Fruit fly (Drosophila melanogaster) whole organism, wandering third instar larva: ENCODE results near the gene CG13926.

Source experiments
- Abd-B ChIP-seq: fragments of >200 bp; optimal IDR thresholded peaks from 2 replicates; lab custom pipeline; 2017; ENCODE audit warnings: missing biosample characterization, missing genetic modification characterization
- CG32264 ChIP-seq: fragments of 200-800 bp; sonication (Bioruptor generic); optimal IDR thresholded peaks from 2 replicates; lab custom pipeline; 2016; ENCODE audit warnings: missing biosample characterization, missing genetic modification characterization
- CG9705 ChIP-seq: fragments of 200-800 bp; sonication (Bioruptor generic); optimal IDR thresholded peaks from 2 replicates; lab custom pipeline; 2018; ENCODE audit warnings: missing biosample characterization, mild to moderate bottlenecking, missing genetic modification characterization
- CrebA ChIP-seq: fragments of 200-800 bp; sonication (Bioruptor generic); optimal IDR thresholded peaks from 2 replicates; lab custom pipeline; 2016; ENCODE audit warnings: missing biosample characterization, mild to moderate bottlenecking, missing genetic modification characterization, borderline replicate concordance
- Dfd ChIP-seq: fragments of >200 bp; optimal IDR thresholded peaks from 2 replicates; lab custom pipeline; 2017; ENCODE audit warnings: missing biosample characterization, missing genetic modification characterization
- Dif ChIP-seq: fragments of 200-275, 200-300 bp; sonication (Bioruptor generic); optimal IDR thresholded peaks from 2 replicates; lab custom pipeline; 2018; ENCODE audit warnings: missing biosample characterization, missing genetic modification characterization; ENCODE audit not compliant: partially characterized antibody
- GATAd ChIP-seq: sonication (Bioruptor generic); optimal IDR thresholded peaks from 2 replicates; lab custom pipeline; 2016; ENCODE audit warnings: missing biosample characterization, missing genetic modification characterization
- HLH106 ChIP-seq: fragments of 200-800 bp; optimal IDR thresholded peaks from 3 replicates; lab custom pipeline; 2019; ENCODE audit warnings: missing biosample characterization, mild to moderate bottlenecking, missing genetic modification characterization, moderate library complexity
- Hr83 ChIP-seq: fragments of 200-300 bp; sonication (Bioruptor generic); optimal IDR thresholded peaks from 2 replicates; lab custom pipeline; 2016; ENCODE audit warnings: missing biosample characterization, mild to moderate bottlenecking, missing genetic modification characterization, moderate library complexity; ENCODE audit not compliant: poor library complexity, severe bottlenecking
- Jra ChIP-seq: sonication (Bioruptor generic); optimal IDR thresholded peaks from 2 replicates; lab custom pipeline; 2016; ENCODE audit warnings: missing biosample characterization, missing genetic modification characterization
- Mio ChIP-seq: sonication (Bioruptor generic); optimal IDR thresholded peaks from 2 replicates; lab custom pipeline; 2016; ENCODE audit warnings: missing biosample characterization, missing genetic modification characterization
- Myc ChIP-seq: fragments of >200 bp; optimal IDR thresholded peaks from 2 replicates; lab custom pipeline; 2017
- N ChIP-seq: fragments of >200 bp; optimal IDR thresholded peaks from 2 replicates; lab custom pipeline; 2018; ENCODE audit warnings: missing biosample characterization, missing external identifiers, missing genetic modification characterization
- OdsH ChIP-seq: fragments of 200-800 bp; sonication (Bioruptor generic); optimal IDR thresholded peaks from 2 replicates; lab custom pipeline; 2016; ENCODE audit warnings: missing biosample characterization, mild to moderate bottlenecking, missing genetic modification characterization
- Rel ChIP-seq, 2 experiments: fragments of 200-800 bp; sonication (Bioruptor generic) in 1 of 2; optimal IDR thresholded peaks; 2 replicates in 1 of 2; 3 replicates in 1 of 2; lab custom pipeline; 2016 to 2019; ENCODE audit warnings: mild to moderate bottlenecking in 2 of 2, missing biosample characterization in 2 of 2, missing genetic modification characterization in 2 of 2, moderate library complexity in 1 of 2
- Sp1 ChIP-seq: fragments of 200-800 bp; sonication (Bioruptor generic); optimal IDR thresholded peaks from 3 replicates; lab custom pipeline; 2019; ENCODE audit warnings: missing biosample characterization, mild to moderate bottlenecking, missing genetic modification characterization, moderate library complexity
- Vsx2 ChIP-seq: fragments of 200-300, 225-300 bp; sonication (Bioruptor generic); optimal IDR thresholded peaks from 2 replicates; lab custom pipeline; 2018; ENCODE audit warnings: missing biosample characterization, missing genetic modification characterization; ENCODE audit not compliant: partially characterized antibody
- br ChIP-seq: fragments of 200-800 bp; sonication (Bioruptor generic); optimal IDR thresholded peaks from 2 replicates; lab custom pipeline; 2016; ENCODE audit warnings: missing biosample characterization, missing genetic modification characterization
- dmrt93B ChIP-seq: fragments of 200-800 bp; sonication (Bioruptor generic); optimal IDR thresholded peaks from 2 replicates; lab custom pipeline; 2018; ENCODE audit warnings: missing biosample characterization, mild to moderate bottlenecking, missing genetic modification characterization
- dsf ChIP-seq: sonication (Bioruptor generic); optimal IDR thresholded peaks from 2 replicates; lab custom pipeline; 2016; ENCODE audit warnings: missing biosample characterization, missing genetic modification characterization, borderline replicate concordance
- ey ChIP-seq: fragments of 200-800 bp; sonication (Bioruptor generic); optimal IDR thresholded peaks from 2 replicates; lab custom pipeline; 2016; ENCODE audit warnings: missing biosample characterization, missing genetic modification characterization
- foxo ChIP-seq, 2 experiments: fragments of 200-800 bp; sonication (Bioruptor generic); optimal IDR thresholded peaks; 2 replicates in 1 of 2; 3 replicates in 1 of 2; lab custom pipeline; 2016 to 2017; ENCODE audit warnings: missing biosample characterization in 2 of 2, missing genetic modification characterization in 2 of 2
- fru ChIP-seq: fragments of 200-800 bp; sonication (Bioruptor generic); optimal IDR thresholded peaks from 3 replicates; lab custom pipeline; 2016; ENCODE audit warnings: missing biosample characterization, mild to moderate bottlenecking, missing genetic modification characterization
- h ChIP-seq: fragments of 200-800 bp; sonication (Bioruptor generic); optimal IDR thresholded peaks from 3 replicates; lab custom pipeline; 2016; ENCODE audit warnings: missing biosample characterization, mild to moderate bottlenecking, missing genetic modification characterization
- jim ChIP-seq: fragments of 175-275, 200-325 bp; sonication (Bioruptor generic); optimal IDR thresholded peaks from 2 replicates; lab custom pipeline; 2016; ENCODE audit warnings: missing biosample characterization, mild to moderate bottlenecking, missing genetic modification characterization
- lola ChIP-seq: fragments of >200 bp; optimal IDR thresholded peaks from 2 replicates; lab custom pipeline; 2017; ENCODE audit warnings: missing biosample characterization, missing genetic modification characterization
- pan ChIP-seq: fragments of >200 bp; optimal IDR thresholded peaks from 2 replicates; lab custom pipeline; 2017
- psq ChIP-seq: fragments of 200-800 bp; sonication (Bioruptor generic); optimal IDR thresholded peaks from 3 replicates; lab custom pipeline; 2017; ENCODE audit warnings: missing biosample characterization, mild to moderate bottlenecking, missing genetic modification characterization, moderate library complexity
- rgr ChIP-seq: fragments of 200-800 bp; sonication (Bioruptor generic); optimal IDR thresholded peaks from 3 replicates; lab custom pipeline; 2016; ENCODE audit warnings: missing biosample characterization, mild to moderate bottlenecking, missing genetic modification characterization
- sv ChIP-seq: fragments of 200-800 bp; sonication (Bioruptor generic); optimal IDR thresholded peaks from 3 replicates; lab custom pipeline; 2016; ENCODE audit warnings: missing biosample characterization, missing genetic modification characterization
- usp ChIP-seq: fragments of >200 bp; optimal IDR thresholded peaks from 2 replicates; lab custom pipeline; 2017; ENCODE audit warnings: missing biosample characterization, missing genetic modification characterization
- woc ChIP-seq: sonication (Bioruptor generic); optimal IDR thresholded peaks from 2 replicates; lab custom pipeline; 2016; ENCODE audit warnings: missing biosample characterization, mild to moderate bottlenecking, missing genetic modification characterization

The CG13926 gene

dm6 chr3L:1644920-1645567, 27.1 kb upstream of the CG13926 start, which contains the start of the genes alphaCOP and CG13919:
Gene alphaCOP (minus strand): TSS chr3L:1645199.
Gene CG13919 (plus strand): TSS chr3L:1645467.
- TF ChIP-seq br (GFP tag; lab: Kevin White, UChicago) (peak; percentile 96), Hr83 (GFP tag; lab: Kevin White, UChicago) (peak; percentile 83), ey (GFP tag; lab: Kevin White, UChicago) (peak; percentile 95), HLH106 (tag; lab: Kevin White, UChicago) (peak; percentile 98), foxo (GFP tag; optimal IDR thresholded peaks at IDR 0.05; lab: Kevin White, UChicago) (peak; percentile 80 to 98), Sp1 (GFP tag; lab: Kevin White, UChicago) (peak; percentile 97), Myc (lab: Kevin White, UChicago) (peak; percentile 32), psq (GFP tag; lab: Kevin White, UChicago) (peak; percentile 95), rgr (GFP tag; lab: Kevin White, UChicago) (peak; percentile 98), dsf (GFP tag; lab: Kevin White, UChicago) (peak; percentile 94), Jra (GFP tag; lab: Kevin White, UChicago) (peak; percentile 96), CrebA (no peak), dmrt93B (GFP tag; lab: Kevin White, UChicago) (peak; percentile 89), h (GFP tag; lab: Kevin White, UChicago) (peak; percentile 99), Mio (GFP tag; lab: Kevin White, UChicago) (peak; percentile 60), lola (GFP tag; lab: Kevin White, UChicago) (no peak), woc (peak; percentile 96), OdsH (GFP tag; lab: Kevin White, UChicago) (peak; percentile 97), GATAd (GFP tag; lab: Kevin White, UChicago) (peak; percentile 78), fru (GFP tag; lab: Kevin White, UChicago) (peak; percentile 95), CG32264 (GFP tag; lab: Kevin White, UChicago) (peak; percentile 91), jim (GFP tag; lab: Kevin White, UChicago) (no peak), Vsx2 (GFP tag; lab: Kevin White, UChicago) (no peak), pan (no peak), Rel (GFP tag; optimal IDR thresholded peaks at IDR 0.05; lab: Kevin White, UChicago) (peak; percentile 88), Rel (tag; optimal IDR thresholded peaks at IDR 0.05; lab: Kevin White, UChicago) (peak; percentile 83), sv (peak; percentile 97), CG9705 (GFP tag; lab: Kevin White, UChicago) (peak; percentile 86), N (no peak)

dm6 chr3L:1639185-1639812, 21.3 kb upstream of the CG13926 start, which contains the start of the genes Mettl2 and Bgb:
Gene Mettl2 (minus strand): TSS chr3L:1639235.
Gene Bgb (plus strand): TSS chr3L:1639711.
- TF ChIP-seq rgr (GFP tag; lab: Kevin White, UChicago) (peak; percentile 88), Abd-B (no peak), OdsH (GFP tag; lab: Kevin White, UChicago) (peak; percentile 71), Rel (GFP tag; optimal IDR thresholded peaks at IDR 0.05; lab: Kevin White, UChicago) (no peak), Rel (tag; optimal IDR thresholded peaks at IDR 0.05; lab: Kevin White, UChicago) (peak; percentile 16), psq (GFP tag; lab: Kevin White, UChicago) (peak; percentile 62), CG32264 (GFP tag; lab: Kevin White, UChicago) (peak; percentile 56), dsf (GFP tag; lab: Kevin White, UChicago) (no peak), jim (GFP tag; lab: Kevin White, UChicago) (no peak), N (no peak), Sp1 (GFP tag; lab: Kevin White, UChicago) (peak; percentile 54), Hr83 (GFP tag; lab: Kevin White, UChicago) (peak; percentile 8), h (GFP tag; lab: Kevin White, UChicago) (peak; percentile 86), Dif (no peak), usp (GFP tag; lab: Kevin White, UChicago) (no peak), GATAd (GFP tag; lab: Kevin White, UChicago) (no peak), br (GFP tag; lab: Kevin White, UChicago) (peak; percentile 82), fru (GFP tag; lab: Kevin White, UChicago) (peak; percentile 86), dmrt93B (GFP tag; lab: Kevin White, UChicago) (peak; percentile 77), CG9705 (GFP tag; lab: Kevin White, UChicago) (peak; percentile 79), HLH106 (tag; lab: Kevin White, UChicago) (peak; percentile 89), foxo (GFP tag; optimal IDR thresholded peaks at IDR 0.05; lab: Kevin White, UChicago) (peak in 1 of 2 experiments; percentile 89), ey (GFP tag; lab: Kevin White, UChicago) (peak; percentile 83), sv (peak; percentile 62), woc (peak; percentile 94), Dfd (GFP tag; lab: Kevin White, UChicago) (no peak)
- TF ChIP-seq, all 38 proteins: peak for 17
